Worm (Caenorhabditis elegans) whole organism, young adult: ENCODE measurements around the gene F32B6.4.

ENCODE experiments used
- ceh-27 ChIP-seq: fragments of 200-800 bp; sonication (Bioruptor generic); optimal IDR thresholded peaks from 2 replicates; lab custom pipeline; 2018; ENCODE audit warnings: mild to moderate bottlenecking, missing genetic modification characterization, moderate library complexity, missing compliant biosample characterization
- ceh-79 ChIP-seq: sonication (generic microtip); optimal IDR thresholded peaks from 2 replicates; lab custom pipeline; 2017; ENCODE audit warnings: mild to moderate bottlenecking, missing genetic modification characterization, missing compliant biosample characterization

ce11 chrIV:9928180-9928896 lies 36.5 kb upstream of the F32B6.4 start, which contains the start of gene dur-1:
- TF ChIP-seq ceh-79 (tag; lab: Kevin White, UChicago) (no peak), ceh-27 (no peak)
